Fruit fly (Drosophila melanogaster) whole organism, wandering third instar larva: ENCODE results near the gene CG11726.
A peak's percentile ranks its signal among the peaks of the same experiment; 100 is the strongest.

Experiments
- Abd-B ChIP-seq: fragments of >200 bp; optimal IDR thresholded peaks from 2 replicates; lab custom pipeline; 2017; ENCODE audit warnings: missing biosample characterization, missing genetic modification characterization
- CG32264 ChIP-seq: fragments of 200-800 bp; sonication (Bioruptor generic); optimal IDR thresholded peaks from 2 replicates; lab custom pipeline; 2016; ENCODE audit warnings: missing biosample characterization, missing genetic modification characterization
- CG9705 ChIP-seq: fragments of 200-800 bp; sonication (Bioruptor generic); optimal IDR thresholded peaks from 2 replicates; lab custom pipeline; 2018; ENCODE audit warnings: missing biosample characterization, mild to moderate bottlenecking, missing genetic modification characterization
- CrebA ChIP-seq: fragments of 200-800 bp; sonication (Bioruptor generic); optimal IDR thresholded peaks from 2 replicates; lab custom pipeline; 2016; ENCODE audit warnings: missing biosample characterization, mild to moderate bottlenecking, missing genetic modification characterization, borderline replicate concordance
- Dif ChIP-seq: fragments of 200-275, 200-300 bp; sonication (Bioruptor generic); optimal IDR thresholded peaks from 2 replicates; lab custom pipeline; 2018; ENCODE audit warnings: missing biosample characterization, missing genetic modification characterization; ENCODE audit not compliant: partially characterized antibody
- GATAd ChIP-seq: sonication (Bioruptor generic); optimal IDR thresholded peaks from 2 replicates; lab custom pipeline; 2016; ENCODE audit warnings: missing biosample characterization, missing genetic modification characterization
- HLH106 ChIP-seq: fragments of 200-800 bp; optimal IDR thresholded peaks from 3 replicates; lab custom pipeline; 2019; ENCODE audit warnings: missing biosample characterization, mild to moderate bottlenecking, missing genetic modification characterization, moderate library complexity
- Hr78 ChIP-seq: fragments of >200 bp; optimal IDR thresholded peaks from 2 replicates; lab custom pipeline; 2017; ENCODE audit warnings: missing biosample characterization, missing genetic modification characterization
- Hr83 ChIP-seq: fragments of 200-300 bp; sonication (Bioruptor generic); optimal IDR thresholded peaks from 2 replicates; lab custom pipeline; 2016; ENCODE audit warnings: missing biosample characterization, mild to moderate bottlenecking, missing genetic modification characterization, moderate library complexity; ENCODE audit not compliant: poor library complexity, severe bottlenecking
- Jra ChIP-seq: sonication (Bioruptor generic); optimal IDR thresholded peaks from 2 replicates; lab custom pipeline; 2016; ENCODE audit warnings: missing biosample characterization, missing genetic modification characterization
- Mio ChIP-seq: sonication (Bioruptor generic); optimal IDR thresholded peaks from 2 replicates; lab custom pipeline; 2016; ENCODE audit warnings: missing biosample characterization, missing genetic modification characterization
- OdsH ChIP-seq: fragments of 200-800 bp; sonication (Bioruptor generic); optimal IDR thresholded peaks from 2 replicates; lab custom pipeline; 2016; ENCODE audit warnings: missing biosample characterization, mild to moderate bottlenecking, missing genetic modification characterization
- Rel ChIP-seq, 2 experiments: fragments of 200-800 bp; sonication (Bioruptor generic) in 1 of 2; optimal IDR thresholded peaks; 2 replicates in 1 of 2; 3 replicates in 1 of 2; lab custom pipeline; 2016 to 2019; ENCODE audit warnings: mild to moderate bottlenecking in 2 of 2, missing biosample characterization in 2 of 2, missing genetic modification characterization in 2 of 2, moderate library complexity in 1 of 2
- Sp1 ChIP-seq: fragments of 200-800 bp; sonication (Bioruptor generic); optimal IDR thresholded peaks from 3 replicates; lab custom pipeline; 2019; ENCODE audit warnings: missing biosample characterization, mild to moderate bottlenecking, missing genetic modification characterization, moderate library complexity
- brk ChIP-seq: fragments of 200-800 bp; sonication (Bioruptor generic); optimal IDR thresholded peaks from 2 replicates; lab custom pipeline; 2016; ENCODE audit warnings: missing biosample characterization, mild to moderate bottlenecking, missing genetic modification characterization
- dl ChIP-seq, 2 experiments: fragments of 175-275, 200-275 bp in 1 of 2; fragments of 200-275 bp in 1 of 2; sonication (Bioruptor generic); optimal IDR thresholded peaks; lab custom pipeline; 2018; ENCODE audit warnings: mild to moderate bottlenecking in 2 of 2, missing biosample characterization in 2 of 2, missing genetic modification characterization in 2 of 2, moderate library complexity in 2 of 2; ENCODE audit not compliant: partially characterized antibody in 2 of 2, insufficient read depth in 1 of 2
- ey ChIP-seq: fragments of 200-800 bp; sonication (Bioruptor generic); optimal IDR thresholded peaks from 2 replicates; lab custom pipeline; 2016; ENCODE audit warnings: missing biosample characterization, missing genetic modification characterization
- foxo ChIP-seq, 2 experiments: fragments of 200-800 bp; sonication (Bioruptor generic); optimal IDR thresholded peaks; 2 replicates in 1 of 2; 3 replicates in 1 of 2; lab custom pipeline; 2016 to 2017; ENCODE audit warnings: missing biosample characterization in 2 of 2, missing genetic modification characterization in 2 of 2
- fru ChIP-seq: fragments of 200-800 bp; sonication (Bioruptor generic); optimal IDR thresholded peaks from 3 replicates; lab custom pipeline; 2016; ENCODE audit warnings: missing biosample characterization, mild to moderate bottlenecking, missing genetic modification characterization
- h ChIP-seq: fragments of 200-800 bp; sonication (Bioruptor generic); optimal IDR thresholded peaks from 3 replicates; lab custom pipeline; 2016; ENCODE audit warnings: missing biosample characterization, mild to moderate bottlenecking, missing genetic modification characterization
- jim ChIP-seq: fragments of 175-275, 200-325 bp; sonication (Bioruptor generic); optimal IDR thresholded peaks from 2 replicates; lab custom pipeline; 2016; ENCODE audit warnings: missing biosample characterization, mild to moderate bottlenecking, missing genetic modification characterization
- lola ChIP-seq: fragments of >200 bp; optimal IDR thresholded peaks from 2 replicates; lab custom pipeline; 2017; ENCODE audit warnings: missing biosample characterization, missing genetic modification characterization
- psq ChIP-seq: fragments of 200-800 bp; sonication (Bioruptor generic); optimal IDR thresholded peaks from 3 replicates; lab custom pipeline; 2017; ENCODE audit warnings: missing biosample characterization, mild to moderate bottlenecking, missing genetic modification characterization, moderate library complexity
- rgr ChIP-seq: fragments of 200-800 bp; sonication (Bioruptor generic); optimal IDR thresholded peaks from 3 replicates; lab custom pipeline; 2016; ENCODE audit warnings: missing biosample characterization, mild to moderate bottlenecking, missing genetic modification characterization
- sage ChIP-seq: fragments of 200-800 bp; sonication (Bioruptor generic); optimal IDR thresholded peaks from 2 replicates; lab custom pipeline; 2016; ENCODE audit warnings: missing biosample characterization, mild to moderate bottlenecking, missing genetic modification characterization
- sv ChIP-seq: fragments of 200-800 bp; sonication (Bioruptor generic); optimal IDR thresholded peaks from 3 replicates; lab custom pipeline; 2016; ENCODE audit warnings: missing biosample characterization, missing genetic modification characterization
- tai ChIP-seq: sonication (Bioruptor generic); optimal IDR thresholded peaks from 2 replicates; lab custom pipeline; 2016; ENCODE audit warnings: missing biosample characterization, missing genetic modification characterization
- usp ChIP-seq: fragments of >200 bp; optimal IDR thresholded peaks from 2 replicates; lab custom pipeline; 2017; ENCODE audit warnings: missing biosample characterization, missing genetic modification characterization
- woc ChIP-seq: sonication (Bioruptor generic); optimal IDR thresholded peaks from 2 replicates; lab custom pipeline; 2016; ENCODE audit warnings: missing biosample characterization, mild to moderate bottlenecking, missing genetic modification characterization

The CG11726 gene

dm6 chr3L:11398484-11399088 is 4.1 kb downstream of the CG11726 start:
- TF ChIP-seq foxo (GFP tag; optimal IDR thresholded peaks at IDR 0.05; lab: Kevin White, UChicago) = peak in 1 of 2 experiments; percentile 9
- TF ChIP-seq brk (GFP tag; lab: Kevin White, UChicago) = no peak
- peak; percentile 15 for TF ChIP-seq fru (GFP tag; lab: Kevin White, UChicago)
- no peak for TF ChIP-seq sage (GFP tag; lab: Kevin White, UChicago)
- TF ChIP-seq lola (GFP tag; lab: Kevin White, UChicago) = no peak
- peak; percentile 46 for TF ChIP-seq HLH106 (tag; lab: Kevin White, UChicago)
- TF ChIP-seq psq (GFP tag; lab: Kevin White, UChicago) = peak; percentile 16
- TF ChIP-seq Hr78 (GFP tag; lab: Kevin White, UChicago) = no peak

dm6 chr3L:11399437-11399836 is 4.9 kb downstream of the CG11726 start:
- TF ChIP-seq Hr78 (GFP tag; lab: Kevin White, UChicago) = no peak
- no peak for TF ChIP-seq lola (GFP tag; lab: Kevin White, UChicago)
- TF ChIP-seq Abd-B (GFP tag; lab: Kevin White, UChicago) = no peak
- no peak for TF ChIP-seq Dif (GFP tag; lab: Kevin White, UChicago)
- no peak for TF ChIP-seq dl (GFP tag; optimal IDR thresholded peaks at IDR 0.05; lab: Kevin White, UChicago; ENCODE audit: insufficient read depth in 1 of 2, partially characterized antibody in 2 of 2)
- TF ChIP-seq CG32264 (GFP tag; lab: Kevin White, UChicago) = no peak
- no peak for TF ChIP-seq GATAd (GFP tag; lab: Kevin White, UChicago)
- no peak for TF ChIP-seq fru (GFP tag; lab: Kevin White, UChicago)

DNA sequence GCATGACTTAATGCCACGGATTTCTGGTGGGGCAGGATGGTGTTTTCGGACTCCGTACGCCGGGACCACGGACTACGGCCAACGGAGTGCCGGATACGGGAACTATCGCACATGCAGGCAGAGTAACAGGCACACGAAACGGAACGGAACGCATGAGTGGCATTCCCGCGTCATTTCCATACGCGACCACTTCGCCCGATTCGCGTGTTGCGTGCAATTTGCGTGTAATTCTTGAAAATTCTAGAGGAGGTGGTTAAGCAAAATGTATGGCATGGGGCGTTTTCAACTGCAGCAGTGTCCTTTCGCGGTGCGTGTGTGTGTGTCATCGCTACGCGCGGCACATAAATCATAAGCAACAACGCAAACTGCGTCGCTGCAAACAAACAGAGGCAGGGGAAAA is 5.8 kb downstream of the CG11726 start:
- TF ChIP-seq usp (no peak), fru (GFP tag; lab: Kevin White, UChicago) (no peak)

DNA sequence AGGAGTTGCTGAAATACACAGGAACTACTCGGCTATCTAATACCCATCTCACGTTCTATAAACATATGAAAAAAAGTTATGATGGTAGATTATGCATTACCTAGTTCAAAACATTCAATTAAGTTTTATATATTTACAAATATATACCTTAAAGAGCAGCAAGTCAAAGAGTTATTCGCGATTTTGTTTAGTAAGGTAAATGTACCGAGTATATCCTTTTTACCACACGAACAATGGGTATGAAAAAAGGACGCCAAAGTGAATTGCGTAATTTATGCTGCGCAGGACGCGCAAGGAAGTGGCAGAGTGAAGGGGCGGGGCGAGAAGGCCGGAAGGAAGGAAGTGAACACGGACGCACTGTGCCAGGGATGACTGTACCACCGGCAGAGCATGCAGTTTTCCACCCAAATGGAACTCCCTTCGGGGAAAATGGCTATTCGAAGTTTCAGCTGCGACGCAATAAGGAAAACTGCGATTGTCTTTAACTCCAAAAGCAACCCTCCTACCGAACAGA is 6.2 kb downstream of the CG11726 start:
- TF ChIP-seq Hr83 (GFP tag; lab: Kevin White, UChicago) = no peak

DNA sequence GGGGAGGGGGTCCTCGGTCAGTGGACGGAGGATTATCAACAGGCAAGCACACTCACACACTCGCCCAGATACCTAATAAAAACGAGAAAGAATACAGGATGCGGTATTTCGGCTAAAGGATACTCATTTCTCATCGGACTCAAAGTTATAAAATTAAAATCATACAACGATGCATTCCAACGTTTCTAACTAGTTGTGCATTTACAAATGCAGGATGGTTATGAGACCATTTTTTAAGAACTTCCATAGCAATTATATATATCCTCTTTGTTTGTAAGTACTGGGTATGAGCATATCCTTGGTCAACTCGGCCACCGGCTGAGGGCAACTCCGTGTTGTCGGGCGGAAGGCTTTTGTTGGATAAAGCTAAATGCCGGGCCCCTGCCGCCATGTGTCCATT is 7.8 kb downstream of the CG11726 start:
- TF ChIP-seq usp = no peak
- no peak for TF ChIP-seq Jra
- peak; percentile 0 for TF ChIP-seq rgr (GFP tag; lab: Kevin White, UChicago)
- no peak for TF ChIP-seq lola (GFP tag; lab: Kevin White, UChicago)
- TF ChIP-seq Dif (GFP tag; lab: Kevin White, UChicago) = no peak
- TF ChIP-seq CG9705 = no peak
- TF ChIP-seq brk (GFP tag; lab: Kevin White, UChicago) = no peak
- TF ChIP-seq Sp1 = no peak
- TF ChIP-seq sage (GFP tag; lab: Kevin White, UChicago) = no peak
- peak in 1 of 2 experiments; percentile 26 for TF ChIP-seq foxo (GFP tag; optimal IDR thresholded peaks at IDR 0.05; lab: Kevin White, UChicago)
- no peak for TF ChIP-seq Rel (GFP tag; optimal IDR thresholded peaks at IDR 0.05; lab: Kevin White, UChicago)
- TF ChIP-seq Rel (tag; optimal IDR thresholded peaks at IDR 0.05; lab: Kevin White, UChicago) = no peak
- TF ChIP-seq CrebA (GFP tag; lab: Kevin White, UChicago) = no peak
- no peak for TF ChIP-seq Mio (GFP tag; lab: Kevin White, UChicago)
- peak; percentile 8 for TF ChIP-seq HLH106 (tag; lab: Kevin White, UChicago)
- no peak for TF ChIP-seq Abd-B (GFP tag; lab: Kevin White, UChicago)
- peak; percentile 38 for TF ChIP-seq h (GFP tag; lab: Kevin White, UChicago)
- peak; percentile 6 for TF ChIP-seq woc
- no peak for TF ChIP-seq dl (GFP tag; optimal IDR thresholded peaks at IDR 0.05; lab: Kevin White, UChicago; ENCODE audit: insufficient read depth in 1 of 2, partially characterized antibody in 2 of 2)
- peak; percentile 21 for TF ChIP-seq fru (GFP tag; lab: Kevin White, UChicago)
- peak; percentile 14 for TF ChIP-seq ey (GFP tag; lab: Kevin White, UChicago)
- TF ChIP-seq jim (GFP tag; lab: Kevin White, UChicago) = no peak
- TF ChIP-seq sv (GFP tag; lab: Kevin White, UChicago) = no peak
- no peak for TF ChIP-seq Hr78 (GFP tag; lab: Kevin White, UChicago)
- no peak for TF ChIP-seq GATAd (GFP tag; lab: Kevin White, UChicago)
- peak; percentile 19 for TF ChIP-seq OdsH (GFP tag; lab: Kevin White, UChicago)
- no peak for TF ChIP-seq tai (GFP tag; lab: Kevin White, UChicago)
